Worm (Caenorhabditis elegans) whole organism, mixed stage, embryonic: Measurements from ENCODE around the gene F49C12.5.

ENCODE experiments used
- cnd-1 ChIP-seq: fragments of 200-800 bp; sonication (Bioruptor generic); optimal IDR thresholded peaks from 2 replicates; lab custom pipeline; 2018; ENCODE audit warnings: mild to moderate bottlenecking, missing genetic modification characterization, missing compliant biosample characterization
- elt-1 ChIP-seq: sonication (generic microtip); optimal IDR thresholded peaks from 2 replicates; lab custom pipeline; 2017; ENCODE audit warnings: missing genetic modification characterization, mild to moderate bottlenecking, missing compliant biosample characterization, antibody characterized with exemption, moderate library complexity, borderline replicate concordance; ENCODE audit not compliant: insufficient read depth
- elt-3 ChIP-seq: fragments of 150-350 bp; optimal IDR thresholded peaks from 2 replicates; lab custom pipeline; 2014; ENCODE audit warnings: missing biosample characterization, missing genetic modification characterization
- mab-5 ChIP-seq: fragments of 150-350 bp; optimal IDR thresholded peaks from 2 replicates; lab custom pipeline; 2014; ENCODE audit warnings: missing biosample characterization, missing genetic modification characterization
- pha-4 ChIP-seq: fragments of 150-350 bp; optimal IDR thresholded peaks from 2 replicates; lab custom pipeline; 2018; ENCODE audit warnings: missing biosample characterization, missing genetic modification reagents, missing genetic modification characterization
- snpc-4 ChIP-seq: fragments of 150-350 bp; optimal IDR thresholded peaks from 2 replicates; lab custom pipeline; 2014; ENCODE audit warnings: missing biosample characterization, missing genetic modification characterization
- unc-39 ChIP-seq: fragments of 150-350 bp; optimal IDR thresholded peaks from 2 replicates; lab custom pipeline; 2014; ENCODE audit warnings: missing biosample characterization, missing genetic modification characterization
- unc-62 ChIP-seq: fragments of 150-350 bp; optimal IDR thresholded peaks from 2 replicates; lab custom pipeline; 2014; ENCODE audit warnings: missing biosample characterization, missing genetic modification reagents, missing genetic modification characterization
- ztf-11 ChIP-seq: fragments of 150-350 bp; optimal IDR thresholded peaks from 2 replicates; lab custom pipeline; 2014; ENCODE audit warnings: missing biosample characterization, missing genetic modification characterization

DNA sequence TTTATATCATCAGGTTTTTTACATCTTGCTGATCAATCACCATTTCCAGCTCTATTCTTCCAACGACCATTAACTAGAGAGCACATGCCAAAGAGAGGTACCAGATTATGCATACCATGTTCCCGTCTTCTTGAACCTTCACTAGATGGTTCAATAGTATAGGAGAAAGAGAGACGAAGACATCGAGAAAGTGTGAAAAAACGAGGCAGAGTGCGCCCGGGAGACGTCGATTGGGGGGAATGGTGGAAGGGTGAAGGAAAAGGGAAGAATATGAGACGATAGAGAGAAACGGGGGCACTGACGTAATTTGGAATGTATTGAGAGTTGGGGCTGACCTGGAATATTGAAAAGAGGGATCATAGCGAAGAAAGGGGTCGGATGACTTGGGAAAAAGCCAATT lies 37.1 kb upstream of the F49C12.5 start:
- TF ChIP-seq mab-5 (no peak), pha-4 (tag; lab: Kevin White, UChicago) (no peak), ztf-11 (tag; lab: Kevin White, UChicago) (no peak), snpc-4 (tag; lab: Kevin White, UChicago) (no peak), unc-39 (tag; lab: Kevin White, UChicago) (no peak), cnd-1 (tag; lab: Kevin White, UChicago) (peak; percentile 28), unc-62 (GFP tag; lab: Kevin White, UChicago) (no peak), elt-3 (tag; lab: Kevin White, UChicago) (no peak), elt-1 (tag; lab: Kevin White, UChicago) (no peak)
